Worm (Caenorhabditis elegans): ENCODE measurements around the gene chil-2.
"Not testable (repeated sequence)": the region's sequence is repeated elsewhere in the genome, so short reads cannot be mapped to it uniquely, and the experiment has no call there.

Gene chil-2

DNA sequence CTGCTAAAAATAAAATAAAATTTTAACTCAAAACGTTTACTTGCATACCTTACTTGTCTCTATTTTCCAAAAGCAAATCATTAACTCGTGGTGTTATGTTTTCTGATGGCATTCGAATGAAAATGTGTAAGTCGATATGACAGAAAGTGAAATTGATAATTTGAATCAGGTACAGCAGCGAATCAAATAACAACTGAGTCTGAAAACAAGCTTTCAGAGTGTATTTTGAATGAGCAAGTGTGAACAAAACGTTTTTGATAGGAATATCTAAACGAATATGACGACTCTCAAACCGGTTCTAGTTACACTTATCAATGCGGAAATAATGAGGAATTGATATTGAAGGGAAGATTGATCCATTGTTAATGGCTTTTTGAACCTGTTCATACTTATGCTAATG, 3.3 kb downstream of the chil-2 start, which contains the start of gene chil-7:
chil-7 (minus strand) TSS at position 112 of the 400 bp plus-strand sequence.
- TF ChIP-seq nhr-10 (tag; optimal IDR thresholded peaks at IDR 0.05), result no peak
- TF ChIP-seq ztf-1 (GFP tag; conservative IDR thresholded peaks at IDR 0.05), result no peak
- TF ChIP-seq nhr-237 (tag; optimal IDR thresholded peaks at IDR 0.05), result no peak
- TF ChIP-seq F13H6.1 (tag; optimal IDR thresholded peaks at IDR 0.05), result no peak

DNA sequence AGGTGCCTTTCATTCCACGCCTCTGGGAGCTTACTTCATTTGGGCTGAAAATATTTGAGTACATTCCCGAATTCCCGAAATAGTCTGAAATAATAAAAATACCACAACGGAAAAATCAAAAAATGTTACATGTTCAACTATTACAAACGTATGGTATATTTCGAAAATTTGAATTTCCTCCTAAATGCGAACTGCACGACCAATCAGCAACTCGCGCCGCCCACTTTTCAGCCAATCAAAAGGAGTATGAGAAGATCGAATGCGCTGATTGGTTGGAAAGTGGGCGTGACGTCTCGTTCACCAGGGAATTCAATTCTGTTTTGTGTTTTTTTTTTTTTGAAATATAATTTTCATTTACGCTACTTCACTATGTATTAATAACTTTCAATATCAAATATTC, 5.7 kb downstream of the chil-2 start, which contains the start of gene old-1:
old-1 (minus strand) TSS at position 50 of the 400 bp plus-strand sequence.
- no peak for TF ChIP-seq mab-5 (tag; optimal IDR thresholded peaks at IDR 0.05)
- TF ChIP-seq R02D3.7 (tag; optimal IDR thresholded peaks at IDR 0.05), result no peak
- no peak for TF ChIP-seq ceh-82 (tag; optimal IDR thresholded peaks at IDR 0.05)
- TF ChIP-seq nhr-77 (tag; optimal IDR thresholded peaks at IDR 0.05), result no peak
- TF ChIP-seq alr-1 (tag; optimal IDR thresholded peaks at IDR 0.05), result no peak
- TF ChIP-seq lin-11 (tag; optimal IDR thresholded peaks at IDR 0.05), result no peak
- TF ChIP-seq nhr-23 (tag; optimal IDR thresholded peaks at IDR 0.05), result no peak

DNA sequence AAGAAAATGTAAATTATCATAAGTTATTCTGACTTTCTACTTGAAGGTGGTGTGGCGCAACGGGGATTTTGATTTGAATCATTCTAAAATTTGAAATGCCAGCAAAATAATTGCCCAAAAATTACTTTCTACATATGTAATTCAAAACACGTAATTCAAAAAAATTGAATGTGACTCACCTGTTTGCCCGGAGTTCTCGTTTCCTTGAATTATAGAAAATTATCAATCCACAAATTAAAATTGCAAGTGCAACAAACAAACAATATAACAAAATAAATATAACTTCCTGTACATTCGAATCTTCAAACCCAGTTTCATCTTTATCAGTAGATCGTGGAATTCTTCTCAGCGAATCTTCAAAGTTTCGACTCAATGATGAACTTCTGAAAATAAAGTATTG, 6.2 kb downstream of the chil-2 start:
- TF ChIP-seq lin-11 (tag; optimal IDR thresholded peaks at IDR 0.05) (no peak), peb-1 (tag; optimal IDR thresholded peaks at IDR 0.05) (no peak), gmeb-1 (tag; optimal IDR thresholded peaks at IDR 0.05) (no peak), nhr-25 (tag; optimal IDR thresholded peaks at IDR 0.05) (no peak), sem-4 (tag; optimal IDR thresholded peaks at IDR 0.05) (no peak), fos-1 (tag; optimal IDR thresholded peaks at IDR 0.05) (no peak), ztf-1 (GFP tag; conservative IDR thresholded peaks at IDR 0.05) (no peak), nhr-6 (tag; optimal IDR thresholded peaks at IDR 0.05) (no peak), elt-3 (tag; optimal IDR thresholded peaks at IDR 0.05) (no peak), R02D3.7 (tag; optimal IDR thresholded peaks at IDR 0.05) (no peak), lin-13 (GFP tag; optimal IDR thresholded peaks at IDR 0.05) (no peak), unc-62 (GFP tag; optimal IDR thresholded peaks at IDR 0.05) (no peak), F13H6.1 (tag; optimal IDR thresholded peaks at IDR 0.05) (no peak), sma-3 (GFP tag; optimal IDR thresholded peaks at IDR 0.05) (no peak), blmp-1 (tag; optimal IDR thresholded peaks at IDR 0.05; ENCODE audit: insufficient read depth) (no peak)

DNA sequence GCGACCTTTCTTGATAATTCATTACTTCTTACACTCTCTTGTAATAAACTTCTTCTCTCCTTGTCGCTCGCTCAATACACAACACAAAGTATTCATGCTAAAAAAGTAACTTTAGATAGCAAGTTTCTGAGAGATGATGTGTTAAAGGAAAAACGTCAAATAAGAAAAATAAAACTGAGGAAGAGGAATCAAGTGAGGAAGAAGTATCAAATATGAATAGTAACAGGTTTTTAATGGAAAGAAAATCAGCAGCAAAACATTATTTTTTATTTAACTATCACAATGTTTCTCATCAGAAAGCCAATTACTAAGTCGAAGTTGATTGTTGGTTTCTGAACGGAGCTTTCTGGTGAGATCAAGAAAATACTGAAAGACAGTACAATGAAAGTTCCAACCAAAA, 8.0 kb downstream of the chil-2 start, which contains the start of gene chil-1:
chil-1 (minus strand) TSS at position 101 of the 400 bp plus-strand sequence.
- not testable (repeated sequence) for TF ChIP-seq gmeb-1, sem-4, nhr-10 (tag; optimal IDR thresholded peaks at IDR 0.05)

DNA sequence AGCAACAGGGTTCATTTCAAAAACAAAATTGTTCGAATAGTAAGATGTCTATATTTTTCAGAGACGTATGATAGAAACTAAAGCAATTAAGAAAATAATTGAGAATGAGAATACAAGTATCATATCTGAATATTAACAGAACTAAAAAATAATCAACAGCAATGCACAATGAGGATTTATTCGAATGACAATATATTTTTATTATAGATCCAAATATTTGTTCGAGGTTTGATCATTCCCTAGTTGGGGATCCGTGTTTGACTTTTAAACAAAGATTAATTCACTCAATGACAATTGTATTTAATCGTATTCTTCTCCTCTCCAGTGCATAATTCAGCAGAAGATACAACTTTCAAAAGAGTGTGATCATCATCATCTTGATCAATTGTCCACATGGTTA, 12.3 kb downstream of the chil-2 start, which contains the start of gene C08H9.18:
C08H9.18 (minus strand) TSS at position 101 of the 400 bp plus-strand sequence.
- TF ChIP-seq dmd-4 (tag; optimal IDR thresholded peaks at IDR 0.05) (no peak), elt-3 (tag; optimal IDR thresholded peaks at IDR 0.05) (no peak)

DNA sequence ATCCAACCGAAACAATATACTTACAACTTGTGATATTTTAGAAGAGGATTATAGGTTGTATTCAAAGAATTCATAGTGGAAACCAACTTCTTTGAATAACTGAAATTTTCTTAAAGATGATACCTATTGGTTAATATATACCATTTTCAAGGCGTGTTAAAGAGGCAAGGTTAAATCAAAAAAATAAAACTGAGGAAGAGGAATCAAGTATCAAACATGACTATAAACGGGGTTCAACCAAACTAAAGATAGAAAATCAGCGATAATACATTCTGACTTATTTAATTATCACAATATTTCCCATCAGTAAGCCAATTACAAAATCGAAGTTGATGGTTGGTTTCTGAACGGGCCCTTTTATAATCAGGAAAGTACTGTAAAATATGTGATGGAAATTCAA, 13.0 kb downstream of the chil-2 start, which contains the start of gene chil-3:
chil-3 (minus strand) TSS at position 101 of the 400 bp plus-strand sequence.
- no peak for TF ChIP-seq zag-1 (tag; optimal IDR thresholded peaks at IDR 0.05)
- TF ChIP-seq ZK546.5 (tag; optimal IDR thresholded peaks at IDR 0.05), result no peak
- no peak for TF ChIP-seq ceh-16 (tag; optimal IDR thresholded peaks at IDR 0.05)
- TF ChIP-seq R02D3.7 (tag; optimal IDR thresholded peaks at IDR 0.05), result no peak
- TF ChIP-seq nhr-10 (tag; optimal IDR thresholded peaks at IDR 0.05), result no peak
- TF ChIP-seq sma-9 (GFP tag; optimal IDR thresholded peaks at IDR 0.05), result no peak
- TF ChIP-seq sma-9 (tag; optimal IDR thresholded peaks at IDR 0.05), result no peak
- no peak for TF ChIP-seq ama-1 (optimal IDR thresholded peaks at IDR 0.05)
- TF ChIP-seq egl-27 (tag; optimal IDR thresholded peaks at IDR 0.05), result no peak
- no peak for TF ChIP-seq nhr-77 (tag; optimal IDR thresholded peaks at IDR 0.05)
- no peak for TF ChIP-seq nhr-129 (tag; optimal IDR thresholded peaks at IDR 0.05)
- TF ChIP-seq lsy-2 (tag; optimal IDR thresholded peaks at IDR 0.05), result no peak
- TF ChIP-seq ztf-11 (tag; optimal IDR thresholded peaks at IDR 0.05), result no peak
- no peak for TF ChIP-seq sem-4 (tag; optimal IDR thresholded peaks at IDR 0.05)
- TF ChIP-seq crh-2 (tag; optimal IDR thresholded peaks at IDR 0.05), result no peak
- TF ChIP-seq fos-1 (tag; optimal IDR thresholded peaks at IDR 0.05), result no peak
- no peak for TF ChIP-seq aly-2 (tag; optimal IDR thresholded peaks at IDR 0.05)
- no peak for TF ChIP-seq snpc-4 (tag; optimal IDR thresholded peaks at IDR 0.05)

All from whole organism, L2 larva.